Fruit fly (Drosophila melanogaster): ENCODE measurements around the gene CG15912.

- TF ChIP-seq CG11617 (GFP tag; optimal IDR thresholded peaks at IDR 0.05) (no peak), bab1 (GFP tag; optimal IDR thresholded peaks at IDR 0.05) (no peak)
Observed at dm6 chrX:4511575-4511974, 37.3 kb upstream of the CG15912 start.

Data from whole organism, adult.